Worm (Caenorhabditis elegans): ENCODE data around the gene F45D11.5.
"Not testable (repeated sequence)": the region's sequence is repeated elsewhere in the genome, so short reads cannot be mapped to it uniquely, and the experiment has no call there.

DNA sequence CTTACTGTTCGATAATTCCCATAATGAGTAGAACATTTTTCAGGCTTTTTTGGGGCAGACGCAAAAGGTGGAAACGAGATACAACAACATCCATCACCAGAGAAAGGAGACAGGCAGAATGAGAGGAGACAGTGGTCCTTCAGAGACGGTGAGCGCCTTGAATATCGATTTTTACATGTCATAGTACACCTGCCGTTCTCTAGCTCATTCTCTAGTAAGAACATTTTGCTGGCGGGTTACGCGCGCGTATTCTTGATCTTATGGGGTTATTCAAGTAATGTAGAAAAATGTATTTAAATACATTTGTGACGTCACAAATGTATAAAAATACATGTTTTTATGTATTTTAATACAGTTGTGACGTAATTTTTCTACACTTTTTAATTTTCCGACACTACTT is 42.4 kb downstream of the F45D11.5 start, which contains the start of gene fbxb-45:
- not testable (repeated sequence) for TF ChIP-seq dao-5, him-1, W03F9.2 (tag; optimal IDR thresholded peaks at IDR 0.05)

All from whole organism, L4/young adult.